Fruit fly (Drosophila melanogaster): ENCODE measurements around the gene CG42536.

DNA sequence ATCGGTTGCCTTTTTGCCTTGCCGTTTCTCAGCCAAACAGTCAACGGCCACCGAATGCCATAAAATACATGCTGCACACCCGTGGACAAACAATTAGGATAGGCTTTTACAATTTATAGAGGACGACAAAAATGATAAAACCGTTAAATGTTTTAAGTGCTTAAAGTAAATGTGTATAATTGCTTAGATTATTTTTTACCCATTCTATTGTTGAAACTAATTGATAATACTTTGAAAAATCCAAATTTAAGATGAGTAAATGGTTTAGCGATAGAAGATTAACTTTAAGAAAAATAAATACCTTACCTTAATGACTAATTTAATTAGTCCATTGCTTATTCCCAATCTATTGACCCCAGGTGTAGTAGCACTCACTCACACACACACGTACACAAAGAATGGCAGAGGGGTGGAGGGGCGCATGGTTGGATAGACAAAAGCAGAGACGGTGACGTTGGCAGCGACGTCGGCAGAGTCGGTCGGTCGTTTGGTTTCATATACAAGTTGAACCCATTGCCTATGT lies 48.7 kb upstream of the CG42536 start:
- TF ChIP-seq rn (GFP tag; IDR thresholded peaks at IDR 0.05) (peak; percentile 85), CG17806 (tag; optimal IDR thresholded peaks at IDR 0.05) (peak; percentile 84), EcR (GFP tag; optimal IDR thresholded peaks at IDR 0.05) (peak; percentile 76), CG10348 (GFP tag; IDR thresholded peaks at IDR 0.05) (peak; percentile 88), CG14655 (GFP tag; optimal IDR thresholded peaks at IDR 0.05) (peak; percentile 92)

Measured in whole organism, pupa.